Fruit fly (Drosophila melanogaster) S2 (cell line): ENCODE measurements around the gene CG6696.

Source experiments
- CG8478 ChIP-seq: fragments of >200 bp; optimal IDR thresholded peaks from 2 replicates; lab custom pipeline; 2018
- CTCF ChIP-seq, 2 experiments: fragments of >200 bp; optimal IDR thresholded peaks; 2 replicates each; lab custom pipeline; 2018

DNA sequence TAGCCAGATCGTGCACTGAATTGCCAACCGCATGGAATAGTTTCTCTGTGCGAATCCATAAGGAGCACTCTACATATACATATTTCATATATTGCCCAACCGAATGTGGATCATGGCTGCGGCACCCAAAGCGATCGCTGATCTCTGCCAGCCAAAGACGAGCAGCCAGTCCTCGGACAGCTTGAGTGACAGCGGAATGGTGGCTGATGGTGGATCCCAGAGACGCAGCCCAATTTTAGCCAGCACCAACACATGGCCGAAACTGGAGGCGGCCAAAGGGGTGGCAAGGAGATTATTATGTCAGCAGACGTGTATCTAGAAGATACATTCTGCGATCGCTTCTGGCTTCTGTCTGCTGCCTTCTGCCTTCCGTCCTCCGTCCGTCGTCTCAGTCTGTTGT lies 31.0 kb downstream of the CG6696 start:
- TF ChIP-seq CG8478 (lab: Kevin White, UChicago): no peak
- no peak for TF ChIP-seq CTCF (optimal IDR thresholded peaks at IDR 0.05; lab: Kevin White, UChicago)
